In the genomic region with DNA sequence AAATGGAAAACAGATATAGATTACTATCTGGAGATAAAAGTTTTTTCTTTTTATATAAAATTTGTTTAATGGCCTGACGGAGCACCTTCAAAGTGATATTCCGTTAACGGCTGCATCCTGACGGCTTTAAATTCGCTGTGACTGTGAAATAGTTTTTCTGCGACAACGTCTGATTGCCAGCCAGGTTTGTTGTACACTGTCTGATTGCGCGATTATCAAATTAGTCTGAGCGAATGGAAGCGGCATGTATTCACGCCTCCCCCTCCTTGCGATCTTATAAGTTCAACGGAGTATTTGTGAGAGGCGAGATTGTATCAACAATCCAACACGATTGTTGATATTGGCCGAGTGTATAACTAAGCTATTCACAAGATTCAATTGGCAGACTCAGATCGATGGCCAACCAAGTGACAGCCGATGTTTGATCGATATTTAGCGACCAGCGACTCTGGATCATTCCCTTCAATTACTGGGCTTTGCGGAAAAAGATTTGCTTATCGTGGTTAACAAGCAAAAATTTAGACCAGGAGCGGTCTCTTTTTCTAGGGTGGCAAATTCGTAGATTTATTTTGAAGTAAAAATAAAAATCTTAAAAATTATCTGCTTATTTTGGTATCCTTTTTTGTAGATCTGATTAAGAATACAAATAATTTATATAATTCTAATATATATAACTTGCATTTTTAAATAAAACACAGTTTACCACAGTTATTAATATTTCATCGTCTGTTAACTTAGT, we compare ENCODE assay signal across 3 fruit fly cellular contexts.
A peak's percentile ranks its signal among the peaks of the same experiment; 100 is the strongest.
TF ChIP-seq lines count a peak whose summit lies in the region.

No protein-coding gene starts in this region.

- TF ChIP-seq CTCF in whole organism, embryonic (GFP tag; optimal IDR thresholded peaks at IDR 0.05; lab: Kevin White, UChicago) = no peak

TF ChIP-seq in whole organism, adult, 20 proteins besides CTCF, POLR2A, EP300 and RAD21:
- TF ChIP-seq kay (GFP tag; lab: Kevin White, UChicago; ENCODE audit: borderline replicate concordance) (peak; percentile 14), Mnt (GFP tag; optimal IDR thresholded peaks at IDR 0.05; lab: Kevin White, UChicago) (peak; percentile 66), CG33017 (tag; optimal IDR thresholded peaks at IDR 0.05; lab: Kevin White, UChicago) (peak; percentile 15), Hr96 (GFP tag; optimal IDR thresholded peaks at IDR 0.05; lab: Kevin White, UChicago) (no peak), Crg-1 (GFP tag; optimal IDR thresholded peaks at IDR 0.05; lab: Kevin White, UChicago) (peak; percentile 16), tj (GFP tag; optimal IDR thresholded peaks at IDR 0.05; lab: Kevin White, UChicago) (no peak), cic (GFP tag; optimal IDR thresholded peaks at IDR 0.05; lab: Kevin White, UChicago) (peak; percentile 74), cnc (optimal IDR thresholded peaks at IDR 0.05; lab: Kevin White, UChicago) (no peak), CG7045 (GFP tag; optimal IDR thresholded peaks at IDR 0.05; lab: Kevin White, UChicago) (no peak), Clk (GFP tag; optimal IDR thresholded peaks at IDR 0.05; lab: Kevin White, UChicago) (no peak), CG11617 (GFP tag; optimal IDR thresholded peaks at IDR 0.05; lab: Kevin White, UChicago) (no peak)
TF ChIP-seq in whole organism, adult: peak in this region for 5.

TF ChIP-seq in whole organism, embryonic, 481 proteins besides CTCF, POLR2A, EP300 and RAD21 (continues in another document):
- TF ChIP-seq wdn (GFP tag; IDR thresholded peaks at IDR 0.05; lab: Robert Waterston, UW) (peak; percentile 19; the same call in 1 of the 2 replicates), CG12155 (GFP tag; optimal IDR thresholded peaks at IDR 0.05; lab: Kevin White, UChicago) (peak; percentile 9), grau (tag; optimal IDR thresholded peaks at IDR 0.05; lab: Kevin White, UChicago) (peak; percentile 29), CG8290 (GFP tag; optimal IDR thresholded peaks at IDR 0.05; lab: Kevin White, UChicago) (no peak), CG8290 (tag; optimal IDR thresholded peaks at IDR 0.05; lab: Kevin White, UChicago) (peak in 1 of 2 experiments; percentile 60), gem (tag; optimal IDR thresholded peaks at IDR 0.05; lab: Kevin White, UChicago) (peak; percentile 38), CG13296 (GFP tag; optimal IDR thresholded peaks at IDR 0.05; lab: Kevin White, UChicago) (peak; percentile 26), Dek (tag; optimal IDR thresholded peaks at IDR 0.05; lab: Kevin White, UChicago) (peak; percentile 31), lab (GFP tag; optimal IDR thresholded peaks at IDR 0.05; lab: Kevin White, UChicago) (peak; percentile 3), CG1647 (GFP tag; optimal IDR thresholded peaks at IDR 0.05; lab: Kevin White, UChicago) (no peak), az2 (GFP tag; optimal IDR thresholded peaks at IDR 0.05; lab: Kevin White, UChicago) (no peak), CG18599 (GFP tag; optimal IDR thresholded peaks at IDR 0.05; lab: Kevin White, UChicago) (peak; percentile 38), CG1792 (GFP tag; optimal IDR thresholded peaks at IDR 0.05; lab: Kevin White, UChicago) (no peak), sens (GFP tag; lab: Kevin White, UChicago) (peak; percentile 19), CG14014 (GFP tag; IDR thresholded peaks at IDR 0.05; lab: Robert Waterston, UW) (peak; percentile 17; the same call in 1 of the 2 replicates), Dbx (GFP tag; IDR thresholded peaks at IDR 0.05; lab: Robert Waterston, UW) (peak; percentile 21; the same call in 1 of the 3 replicates), gce (GFP tag; IDR thresholded peaks at IDR 0.05; lab: Robert Waterston, UW) (no peak), oc (tag; optimal IDR thresholded peaks at IDR 0.05; lab: Kevin White, UChicago) (no peak), so (GFP tag; IDR thresholded peaks at IDR 0.05; lab: Robert Waterston, UW) (peak; percentile 14; the same call in 1 of the 3 replicates), tio (GFP tag; optimal IDR thresholded peaks at IDR 0.05; lab: Kevin White, UChicago) (no peak), CG2120 (GFP tag; optimal IDR thresholded peaks at IDR 0.05; lab: Kevin White, UChicago) (peak; percentile 27), Ets97D (GFP tag; optimal IDR thresholded peaks at IDR 0.05; lab: Kevin White, UChicago) (no peak), her (GFP tag; optimal IDR thresholded peaks at IDR 0.05; lab: Kevin White, UChicago) (peak; percentile 4), CG3995 (GFP tag; optimal IDR thresholded peaks at IDR 0.05; lab: Kevin White, UChicago) (peak; percentile 25), slbo (GFP tag; IDR thresholded peaks at IDR 0.05; lab: Robert Waterston, UW) (peak; percentile 53), Ssrp (tag; optimal IDR thresholded peaks at IDR 0.05; lab: Kevin White, UChicago) (no peak), lilli (GFP tag; optimal IDR thresholded peaks at IDR 0.05; lab: Kevin White, UChicago) (peak; percentile 2), row (GFP tag; IDR thresholded peaks at IDR 0.05; lab: Robert Waterston, UW) (peak; percentile 38; the same call in 2 of the 3 replicates), CG11504 (tag; optimal IDR thresholded peaks at IDR 0.05; lab: Kevin White, UChicago) (peak; percentile 16), otp (GFP tag; IDR thresholded peaks at IDR 0.05; lab: Robert Waterston, UW) (0 out of 3 replicates have a peak, but pooled peaks have one; percentile 18), CG17359 (tag; optimal IDR thresholded peaks at IDR 0.05; lab: Kevin White, UChicago) (no peak), Pdp1 (GFP tag; optimal IDR thresholded peaks at IDR 0.05; lab: Kevin White, UChicago) (peak in 1 of 2 experiments; percentile 15), CG4730 (GFP tag; IDR thresholded peaks at IDR 0.05; lab: Robert Waterston, UW) (no peak), eve (GFP tag; optimal IDR thresholded peaks at IDR 0.05; lab: Kevin White, UChicago) (no peak), grn (GFP tag; optimal IDR thresholded peaks at IDR 0.05; lab: Kevin White, UChicago) (peak; percentile 34)

TF ChIP-seq in whole organism, prepupa, 60 proteins besides CTCF, POLR2A, EP300 and RAD21:
- TF ChIP-seq fkh (GFP tag; optimal IDR thresholded peaks at IDR 0.05; lab: Kevin White, UChicago) (peak; percentile 66), topi (GFP tag; optimal IDR thresholded peaks at IDR 0.05; lab: Kevin White, UChicago) (no peak)
